Worm (Caenorhabditis elegans) whole organism, L3 larva: ENCODE results near the gene F09G2.2.
A peak's percentile ranks its signal among the peaks of the same experiment; 100 is the strongest.

Experiments
- R02D3.7 ChIP-seq: fragments of 150-350 bp; optimal IDR thresholded peaks from 2 replicates; lab custom pipeline; 2014; ENCODE audit warnings: missing biosample characterization, missing genetic modification characterization
- ZK546.5 ChIP-seq: sonication (generic microtip); optimal IDR thresholded peaks from 2 replicates; lab custom pipeline; 2017; ENCODE audit warnings: missing biosample characterization, missing genetic modification characterization
- aly-2 ChIP-seq: fragments of 150-350 bp; optimal IDR thresholded peaks from 2 replicates; lab custom pipeline; 2014; ENCODE audit warnings: missing biosample characterization, missing genetic modification characterization
- ceh-16 ChIP-seq: sonication (generic microtip); optimal IDR thresholded peaks from 2 replicates; lab custom pipeline; 2017; ENCODE audit warnings: missing biosample characterization, missing genetic modification characterization
- ceh-28 ChIP-seq: fragments of 150-350 bp; optimal IDR thresholded peaks from 2 replicates; lab custom pipeline; 2014; ENCODE audit warnings: missing biosample characterization, missing genetic modification reagents, missing genetic modification characterization
- ceh-82 ChIP-seq: fragments of 150-350 bp; optimal IDR thresholded peaks from 2 replicates; lab custom pipeline; 2014; ENCODE audit warnings: missing biosample characterization, missing genetic modification characterization
- ceh-9 ChIP-seq: sonication (generic microtip); optimal IDR thresholded peaks from 2 replicates; lab custom pipeline; 2018; ENCODE audit warnings: missing biosample characterization, missing genetic modification characterization
- daf-12 ChIP-seq: fragments of 150-350 bp; optimal IDR thresholded peaks from 2 replicates; lab custom pipeline; 2014; ENCODE audit warnings: missing biosample characterization, missing genetic modification reagents, missing genetic modification characterization
- egl-27 ChIP-seq: sonication (generic microtip); optimal IDR thresholded peaks from 4 replicates; lab custom pipeline; 2017; ENCODE audit warnings: missing biosample characterization, missing genetic modification reagents, missing genetic modification characterization
- egl-5 ChIP-seq: fragments of 150-350 bp; optimal IDR thresholded peaks from 2 replicates; lab custom pipeline; 2017; ENCODE audit warnings: missing biosample characterization, missing genetic modification reagents, missing genetic modification characterization, inconsistent platforms
- elt-1 ChIP-seq: fragments of 150-350 bp; optimal IDR thresholded peaks from 2 replicates; lab custom pipeline; 2014; ENCODE audit warnings: missing biosample characterization, missing genetic modification characterization
- elt-2 ChIP-seq: sonication (generic microtip); optimal IDR thresholded peaks from 2 replicates; lab custom pipeline; 2016; ENCODE audit warnings: missing genetic modification reagents, mild to moderate bottlenecking, missing genetic modification characterization, missing compliant biosample characterization
- elt-3 ChIP-seq, 3 experiments: fragments of 150-350 bp in 1 of 3; sonication (generic microtip) in 2 of 3; optimal IDR thresholded peaks; 2 replicates in 2 of 3; 4 replicates in 1 of 3; lab custom pipeline; 2014 to 2017; ENCODE audit warnings: missing biosample characterization in 3 of 3, missing genetic modification characterization in 3 of 3
- eor-1 ChIP-seq, 2 experiments: fragments of 150-350 bp; optimal IDR thresholded peaks; 2 replicates each; lab custom pipeline; 2014 to 2018; ENCODE audit warnings: missing biosample characterization in 2 of 2, missing genetic modification characterization in 2 of 2
- fos-1 ChIP-seq: fragments of 150-350 bp; optimal IDR thresholded peaks from 2 replicates; lab custom pipeline; 2014; ENCODE audit warnings: missing biosample characterization, missing genetic modification characterization
- jun-1 ChIP-seq: fragments of 150-350 bp; optimal IDR thresholded peaks from 2 replicates; lab custom pipeline; 2014; ENCODE audit warnings: missing biosample characterization, missing genetic modification reagents, missing genetic modification characterization
- lin-15B ChIP-seq: fragments of 150-350 bp; optimal IDR thresholded peaks from 2 replicates; lab custom pipeline; 2014; ENCODE audit warnings: missing biosample characterization, missing genetic modification characterization
- lsy-12 ChIP-seq: sonication (generic microtip); optimal IDR thresholded peaks from 2 replicates; lab custom pipeline; 2016; ENCODE audit warnings: mild to moderate bottlenecking, missing genetic modification characterization, missing compliant biosample characterization
- mdl-1 ChIP-seq: fragments of 150-350 bp; optimal IDR thresholded peaks from 2 replicates; lab custom pipeline; 2014; ENCODE audit warnings: missing biosample characterization, missing genetic modification characterization
- nfya-1 ChIP-seq: sonication (generic microtip); optimal IDR thresholded peaks from 2 replicates; lab custom pipeline; 2017; ENCODE audit warnings: missing genetic modification characterization, mild to moderate bottlenecking, missing compliant biosample characterization, antibody characterized with exemption, moderate library complexity; ENCODE audit not compliant: insufficient read depth
- nhr-12 ChIP-seq: fragments of 150-350 bp; optimal IDR thresholded peaks from 2 replicates; lab custom pipeline; 2014; ENCODE audit warnings: missing biosample characterization, missing genetic modification characterization
- nhr-237 ChIP-seq: fragments of 150-350 bp; optimal IDR thresholded peaks from 2 replicates; lab custom pipeline; 2014; ENCODE audit warnings: missing biosample characterization, missing genetic modification characterization
- nhr-67 ChIP-seq: fragments of 150-350 bp; optimal IDR thresholded peaks from 2 replicates; lab custom pipeline; 2014; ENCODE audit warnings: missing biosample characterization, missing genetic modification characterization
- nhr-77 ChIP-seq: fragments of 150-350 bp; optimal IDR thresholded peaks from 2 replicates; lab custom pipeline; 2014; ENCODE audit warnings: missing biosample characterization, missing genetic modification characterization
- pha-4 ChIP-seq: fragments of 150-350 bp; optimal IDR thresholded peaks from 2 replicates; lab custom pipeline; 2014; ENCODE audit warnings: missing biosample characterization, missing genetic modification reagents, missing genetic modification characterization
- pqm-1 ChIP-seq: fragments of 150-350 bp; optimal IDR thresholded peaks from 2 replicates; lab custom pipeline; 2017; ENCODE audit warnings: missing biosample characterization, missing genetic modification characterization, inconsistent platforms
- sea-2 ChIP-seq: fragments of 150-350 bp; sonication (generic microtip); optimal IDR thresholded peaks from 4 replicates; lab custom pipeline; 2014; ENCODE audit warnings: missing biosample characterization, missing genetic modification reagents, missing genetic modification characterization
- skn-1 ChIP-seq: fragments of 150-350 bp; optimal IDR thresholded peaks from 2 replicates; lab custom pipeline; 2014; ENCODE audit warnings: missing biosample characterization, missing genetic modification characterization
- unc-39 ChIP-seq: sonication (generic microtip); optimal IDR thresholded peaks from 4 replicates; lab custom pipeline; 2017; ENCODE audit warnings: missing biosample characterization, missing genetic modification characterization
- unc-62 ChIP-seq: fragments of 150-350 bp; sonication (generic microtip); optimal IDR thresholded peaks from 4 replicates; lab custom pipeline; 2014; ENCODE audit warnings: missing biosample characterization, missing genetic modification reagents, missing genetic modification characterization
- zag-1 ChIP-seq: fragments of 150-350 bp; optimal IDR thresholded peaks from 2 replicates; lab custom pipeline; 2014; ENCODE audit warnings: missing biosample characterization, missing genetic modification characterization
- ztf-4 ChIP-seq: fragments of 150-350 bp; optimal IDR thresholded peaks from 2 replicates; lab custom pipeline; 2014; ENCODE audit warnings: missing biosample characterization, missing genetic modification characterization

Gene F09G2.2

DNA sequence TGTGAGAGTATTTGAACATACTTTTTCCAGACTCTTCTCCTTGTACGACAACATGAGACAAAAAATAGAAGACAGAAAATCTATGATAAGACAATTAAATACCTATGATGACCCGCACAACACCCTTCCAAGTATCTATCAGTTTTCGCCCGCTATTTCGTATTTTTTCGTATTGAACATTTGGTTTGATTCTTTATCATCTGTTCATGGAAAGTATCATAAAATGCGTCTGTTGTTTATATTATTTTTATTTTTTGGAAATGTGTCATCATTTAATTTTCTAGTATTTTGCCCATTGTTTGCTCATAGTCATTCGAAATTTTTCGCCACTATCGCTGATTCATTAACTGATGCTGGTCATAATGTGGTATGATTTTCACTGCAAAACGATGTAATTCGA lies 39.6 kb upstream of the F09G2.2 start, which contains the start of gene ugt-39:
ugt-39 (plus strand) TSS at position 54 of the 400 bp plus-strand sequence.
- TF ChIP-seq pqm-1 (tag; lab: Kevin White, UChicago) (peak; percentile 69), nhr-77 (tag; lab: Kevin White, UChicago) (no peak), elt-3 (tag; optimal IDR thresholded peaks at IDR 0.05; lab: Kevin White, UChicago) (no peak), lin-15B (tag; lab: Kevin White, UChicago) (no peak), pha-4 (tag; lab: Kevin White, UChicago) (no peak), fos-1 (tag; lab: Kevin White, UChicago) (no peak), nhr-12 (tag; lab: Kevin White, UChicago) (no peak), elt-2 (tag; lab: Kevin White, UChicago) (peak; percentile 61), daf-12 (tag; lab: Kevin White, UChicago) (no peak), eor-1 (tag; optimal IDR thresholded peaks at IDR 0.05; lab: Kevin White, UChicago) (no peak), egl-5 (no peak), sea-2 (GFP tag; lab: Kevin White, UChicago) (no peak), jun-1 (tag; lab: Kevin White, UChicago) (no peak), unc-39 (tag; lab: Kevin White, UChicago) (no peak), skn-1 (tag; lab: Kevin White, UChicago) (peak; percentile 38)
- TF ChIP-seq, all 47 proteins: peak for 3

DNA sequence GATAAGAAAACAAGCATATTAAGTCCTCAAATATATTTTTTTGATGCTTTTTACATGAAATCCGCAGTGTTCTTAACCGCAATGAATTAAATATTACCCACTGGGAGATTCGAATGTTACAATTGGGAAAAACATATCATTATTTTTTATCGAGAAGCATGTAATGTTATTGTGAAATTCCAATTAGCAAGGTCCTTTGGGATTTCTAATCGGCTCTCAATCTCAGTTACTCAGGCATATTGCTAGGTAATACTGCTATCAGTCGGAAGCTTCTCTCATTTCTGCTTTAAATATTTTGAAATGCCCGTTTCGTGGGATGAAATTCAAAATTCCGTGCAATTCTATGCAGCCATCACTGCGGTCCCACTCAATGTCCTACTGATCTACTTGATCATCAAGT lies 37.3 kb upstream of the F09G2.2 start, which contains the start of gene str-204:
str-204 (plus strand) TSS at position 301 of the 400 bp plus-strand sequence.
- TF ChIP-seq nhr-12 (tag; lab: Kevin White, UChicago) (no peak), aly-2 (no peak), ceh-28 (tag; lab: Kevin White, UChicago) (no peak), unc-62 (GFP tag; lab: Kevin White, UChicago) (no peak), ZK546.5 (tag; lab: Kevin White, UChicago) (no peak), ceh-82 (tag; lab: Kevin White, UChicago) (no peak), mdl-1 (tag; lab: Kevin White, UChicago) (no peak), egl-27 (tag; lab: Kevin White, UChicago) (no peak), nhr-67 (no peak), lin-15B (tag; lab: Kevin White, UChicago) (no peak), R02D3.7 (no peak), ztf-4 (tag; lab: Kevin White, UChicago) (no peak), skn-1 (tag; lab: Kevin White, UChicago) (no peak), fos-1 (tag; lab: Kevin White, UChicago) (no peak), elt-2 (tag; lab: Kevin White, UChicago) (no peak), lsy-12 (tag; lab: Kevin White, UChicago) (no peak), nhr-237 (tag; lab: Kevin White, UChicago) (no peak), zag-1 (tag; lab: Kevin White, UChicago) (no peak)
- TF ChIP-seq, all 47 proteins: peak for 0

DNA sequence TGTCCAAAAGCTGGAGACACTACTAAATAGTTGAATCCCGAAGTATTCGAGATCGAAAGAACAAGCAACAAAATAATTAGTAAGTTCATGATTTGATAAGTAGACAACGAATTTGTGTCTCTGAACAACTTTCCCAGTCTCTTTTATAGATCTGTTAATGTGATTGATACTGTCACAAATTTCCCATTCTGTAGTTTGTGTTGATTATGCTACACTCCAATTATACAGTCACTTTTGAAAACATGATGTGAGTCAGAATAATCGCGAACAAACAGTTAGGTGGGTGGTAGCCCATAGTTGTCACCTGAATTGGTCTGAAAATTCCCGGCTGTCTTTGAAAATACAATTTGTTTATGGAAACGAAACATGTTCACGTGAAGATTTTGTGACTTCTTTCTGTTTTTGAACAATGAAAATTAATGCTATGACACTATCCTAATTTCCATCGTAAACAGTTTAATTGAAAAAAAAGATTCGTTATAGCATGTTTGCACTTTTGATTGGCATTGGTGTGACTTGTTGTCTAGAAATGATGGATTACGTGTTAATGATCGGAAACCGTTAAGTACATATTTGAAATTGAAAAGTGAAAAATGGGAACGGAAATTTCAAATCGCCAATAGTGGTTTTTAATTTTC lies 33.1 kb upstream of the F09G2.2 start, which contains the start of gene ugt-41:
ugt-41 (minus strand) TSS at position 119 of the 638 bp plus-strand sequence.
- no peak for TF ChIP-seq mdl-1 (tag; lab: Kevin White, UChicago)
- TF ChIP-seq elt-2 (tag; lab: Kevin White, UChicago) = peak; percentile 15

DNA sequence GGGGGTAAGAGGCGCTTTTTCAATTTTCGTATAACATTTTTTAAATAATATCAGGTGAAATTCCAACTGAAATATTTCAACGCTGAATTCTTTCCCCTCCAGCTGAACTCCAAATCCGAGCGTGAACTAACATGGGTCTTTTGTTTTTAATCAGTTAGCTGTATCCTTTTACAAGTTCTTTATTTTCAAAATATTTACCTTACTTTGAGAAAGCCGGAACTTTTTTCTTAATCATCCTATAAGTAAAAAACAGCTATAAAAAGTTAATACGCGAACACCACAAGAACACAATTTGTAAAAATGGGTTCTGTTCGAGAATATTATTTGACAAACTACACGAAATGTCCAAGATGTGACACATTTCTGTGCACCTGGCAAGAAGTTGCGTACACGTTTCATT lies 32.5 kb upstream of the F09G2.2 start, which contains the start of gene srh-83:
srh-83 (plus strand) TSS at position 301 of the 400 bp plus-strand sequence.
- TF ChIP-seq nhr-77 (tag; lab: Kevin White, UChicago) (no peak), elt-1 (tag; lab: Kevin White, UChicago) (no peak), egl-5 (no peak), nfya-1 (tag; lab: Kevin White, UChicago) (no peak), pqm-1 (tag; lab: Kevin White, UChicago) (no peak), ceh-16 (no peak), mdl-1 (tag; lab: Kevin White, UChicago) (no peak)
- TF ChIP-seq, all 47 proteins: peak for 0

DNA sequence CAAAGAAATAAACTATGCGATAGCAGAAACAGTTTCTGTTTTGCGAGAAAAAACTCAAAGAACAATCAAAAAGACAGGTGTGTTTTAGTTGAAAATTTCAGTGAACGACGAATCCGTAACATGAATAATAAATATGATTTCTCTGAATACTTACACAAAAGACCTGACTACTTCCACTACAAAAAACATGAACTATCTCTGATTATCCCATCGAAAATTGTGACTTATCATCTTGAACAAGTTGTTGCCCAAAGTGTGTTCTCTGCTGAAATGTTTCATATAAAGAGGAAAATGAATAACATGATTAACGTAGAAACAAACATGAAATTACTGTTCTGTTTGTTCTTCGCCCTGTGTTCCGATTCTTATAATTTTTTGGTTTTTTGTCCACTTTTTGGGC lies 30.0 kb upstream of the F09G2.2 start, which contains the start of gene ugt-36:
ugt-36 (plus strand) TSS at position 301 of the 400 bp plus-strand sequence.
- TF ChIP-seq ceh-9 (tag; lab: Kevin White, UChicago) = no peak
- TF ChIP-seq, all 47 proteins: peak for 0
